Worm (Caenorhabditis elegans): ENCODE results near the gene C49C8.8.

C49C8.8 gene

ce11 chrIV:8653592-8653991, 1.7 kb downstream of the C49C8.8 start, which contains the start of gene C49C8.5:
TSS of gene C49C8.5 (minus strand) at chrIV:8653664.
- TF ChIP-seq nhr-76 (tag; optimal IDR thresholded peaks at IDR 0.05) (no peak), flh-1 (GFP tag; optimal IDR thresholded peaks at IDR 0.05) (no peak), tbx-8 (GFP tag; optimal IDR thresholded peaks at IDR 0.05) (no peak), unc-62 (GFP tag; optimal IDR thresholded peaks at IDR 0.05) (no peak), lin-32 (GFP tag; optimal IDR thresholded peaks at IDR 0.05) (no peak), pha-4 (tag; optimal IDR thresholded peaks at IDR 0.05) (no peak), ztf-11 (tag; optimal IDR thresholded peaks at IDR 0.05) (no peak), mls-2 (tag; optimal IDR thresholded peaks at IDR 0.05) (no peak), zip-8 (tag; optimal IDR thresholded peaks at IDR 0.05) (no peak)

DNA sequence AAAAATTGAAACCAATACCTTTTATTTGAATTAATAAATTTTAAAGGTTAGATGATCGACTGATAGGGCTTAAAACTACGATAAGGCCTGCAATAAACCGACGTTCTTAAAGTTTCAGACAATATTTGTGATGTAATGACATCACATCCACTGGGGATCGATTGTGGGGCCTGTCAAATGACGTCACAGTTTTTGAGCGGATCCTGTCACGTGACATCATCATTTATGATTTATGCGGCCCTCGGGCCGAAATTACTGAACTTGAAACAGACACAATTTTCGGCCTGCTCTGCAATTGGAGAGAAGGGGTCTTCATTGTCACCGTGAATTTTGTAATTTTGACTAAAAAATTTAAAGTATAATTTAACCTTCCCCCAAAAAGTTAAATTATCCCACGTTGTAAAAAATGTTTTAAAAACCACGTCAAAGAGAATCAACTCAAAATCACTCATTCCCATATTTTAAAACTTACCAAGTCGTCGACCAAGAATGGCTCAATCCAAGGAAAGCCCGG, 2.2 kb downstream of the C49C8.8 start, which contains the start of gene C49C8.1:
TSS of gene C49C8.1 (plus strand) at position 464 of the 514 bp plus-strand sequence.
- TF ChIP-seq nhr-237 (tag; optimal IDR thresholded peaks at IDR 0.05) (no peak), mep-1 (tag; optimal IDR thresholded peaks at IDR 0.05) (no peak), mls-2 (tag; optimal IDR thresholded peaks at IDR 0.05) (no peak), zip-8 (tag; optimal IDR thresholded peaks at IDR 0.05) (peak; percentile 92)

ce11 chrIV:8658122-8658521, 6.2 kb downstream of the C49C8.8 start, which contains the start of gene C49C8.6:
TSS of gene C49C8.6 (minus strand) at chrIV:8658222.
- TF ChIP-seq snpc-4 (tag; optimal IDR thresholded peaks at IDR 0.05) (no peak), bed-3 (GFP tag; optimal IDR thresholded peaks at IDR 0.05) (no peak)

- TF ChIP-seq ztf-11 (tag; optimal IDR thresholded peaks at IDR 0.05) (no peak), unc-39 (tag; optimal IDR thresholded peaks at IDR 0.05) (no peak), nhr-2 (tag; optimal IDR thresholded peaks at IDR 0.05) (no peak), ceh-83 (GFP tag; optimal IDR thresholded peaks at IDR 0.05) (no peak), ceh-43 (GFP tag; optimal IDR thresholded peaks at IDR 0.05) (no peak), blmp-1 (tag; optimal IDR thresholded peaks at IDR 0.05) (no peak)
Measured at ce11 chrIV:8665778-8666177, 13.8 kb downstream of the C49C8.8 start.

DNA sequence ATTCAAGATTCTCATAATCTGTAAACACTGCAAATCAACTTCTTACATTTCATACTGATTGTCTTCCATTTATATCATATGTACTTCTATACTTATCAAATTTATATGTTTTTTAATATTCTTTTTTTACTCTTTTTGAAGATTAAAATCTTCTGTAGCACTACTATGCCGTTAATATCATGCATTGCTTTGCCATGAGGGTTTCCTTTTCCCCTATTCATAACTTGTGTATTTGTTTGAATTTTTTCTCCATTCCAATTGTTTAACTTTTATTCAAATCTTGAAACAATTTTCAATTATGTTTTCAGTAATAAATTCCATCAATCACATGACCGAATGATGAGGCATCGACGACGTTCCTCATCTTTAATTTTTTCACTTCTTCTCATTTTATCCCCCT, 16.7 kb downstream of the C49C8.8 start, which contains the start of gene cdh-5:
TSS of gene cdh-5 (plus strand) at position 301 of the 400 bp plus-strand sequence.
- TF ChIP-seq ceh-83 (GFP tag; optimal IDR thresholded peaks at IDR 0.05), result no peak
- no peak for TF ChIP-seq ceh-39 (tag; optimal IDR thresholded peaks at IDR 0.05)
- TF ChIP-seq flh-1 (GFP tag; optimal IDR thresholded peaks at IDR 0.05), result no peak
- TF ChIP-seq sptf-1 (tag; optimal IDR thresholded peaks at IDR 0.05), result no peak
- TF ChIP-seq snpc-4 (tag; optimal IDR thresholded peaks at IDR 0.05), result no peak
- TF ChIP-seq nhr-28 (tag; optimal IDR thresholded peaks at IDR 0.05), result no peak
- TF ChIP-seq lin-13 (tag; optimal IDR thresholded peaks at IDR 0.05), result no peak
- no peak for TF ChIP-seq hlh-1 (tag; optimal IDR thresholded peaks at IDR 0.05)
- TF ChIP-seq mab-5 (tag; optimal IDR thresholded peaks at IDR 0.05), result no peak
- no peak for TF ChIP-seq ztf-11 (tag; optimal IDR thresholded peaks at IDR 0.05)
- no peak for TF ChIP-seq nhr-76 (tag; optimal IDR thresholded peaks at IDR 0.05)
- TF ChIP-seq tbx-8 (GFP tag; optimal IDR thresholded peaks at IDR 0.05), result no peak
- TF ChIP-seq unc-62 (GFP tag; optimal IDR thresholded peaks at IDR 0.05), result no peak
- TF ChIP-seq blmp-1 (tag; optimal IDR thresholded peaks at IDR 0.05), result no peak
- TF ChIP-seq drap-1 (GFP tag; optimal IDR thresholded peaks at IDR 0.05), result no peak
- no peak for TF ChIP-seq zip-8 (tag; optimal IDR thresholded peaks at IDR 0.05)
- TF ChIP-seq elt-1 (tag; optimal IDR thresholded peaks at IDR 0.05; ENCODE audit: borderline replicate concordance, insufficient read depth), result no peak
- no peak for TF ChIP-seq ham-2 (GFP tag; optimal IDR thresholded peaks at IDR 0.05)
- no peak for TF ChIP-seq lin-32 (GFP tag; optimal IDR thresholded peaks at IDR 0.05)
- TF ChIP-seq sem-2 (GFP tag; optimal IDR thresholded peaks at IDR 0.05), result no peak

DNA sequence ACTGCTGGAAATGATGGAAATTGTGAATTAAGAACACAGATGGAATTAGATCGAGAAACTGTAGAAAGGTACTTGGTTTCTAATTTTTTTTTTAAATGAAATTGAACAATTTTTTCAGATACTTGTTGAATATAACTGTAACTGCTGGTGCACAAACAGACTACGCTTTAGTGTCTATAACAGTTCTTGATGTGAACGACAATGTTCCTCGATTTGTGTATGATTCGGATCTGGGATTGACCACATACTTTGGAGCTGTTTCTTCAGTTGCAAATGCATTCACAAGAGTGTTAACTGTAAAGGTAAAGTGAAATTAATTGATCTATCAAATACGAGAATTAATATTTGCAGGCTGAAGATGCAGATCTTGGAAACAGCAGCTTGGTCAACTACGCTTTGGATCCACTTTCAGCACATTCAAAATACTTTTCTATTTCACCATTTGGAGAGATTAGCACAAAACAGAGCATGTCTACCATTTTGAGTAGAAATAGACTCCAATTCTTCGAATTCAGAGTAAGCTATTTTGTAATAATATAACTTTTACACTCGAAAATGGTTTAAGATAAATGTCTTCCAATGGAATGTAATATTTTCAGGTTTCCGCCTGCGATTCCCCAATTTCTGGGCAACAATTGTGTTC, 21.9 kb downstream of the C49C8.8 start:
- TF ChIP-seq nhr-237 (tag; optimal IDR thresholded peaks at IDR 0.05) (no peak), bed-3 (GFP tag; optimal IDR thresholded peaks at IDR 0.05) (no peak), lin-32 (GFP tag; optimal IDR thresholded peaks at IDR 0.05) (no peak), elt-1 (tag; optimal IDR thresholded peaks at IDR 0.05; ENCODE audit: borderline replicate concordance, insufficient read depth) (no peak), sem-2 (GFP tag; optimal IDR thresholded peaks at IDR 0.05) (no peak), ceh-39 (tag; optimal IDR thresholded peaks at IDR 0.05) (no peak)

Measured in whole organism, mixed stage, embryonic.